Fruit fly (Drosophila melanogaster): Measurements from ENCODE around the gene CG18094.

CG18094 gene

DNA sequence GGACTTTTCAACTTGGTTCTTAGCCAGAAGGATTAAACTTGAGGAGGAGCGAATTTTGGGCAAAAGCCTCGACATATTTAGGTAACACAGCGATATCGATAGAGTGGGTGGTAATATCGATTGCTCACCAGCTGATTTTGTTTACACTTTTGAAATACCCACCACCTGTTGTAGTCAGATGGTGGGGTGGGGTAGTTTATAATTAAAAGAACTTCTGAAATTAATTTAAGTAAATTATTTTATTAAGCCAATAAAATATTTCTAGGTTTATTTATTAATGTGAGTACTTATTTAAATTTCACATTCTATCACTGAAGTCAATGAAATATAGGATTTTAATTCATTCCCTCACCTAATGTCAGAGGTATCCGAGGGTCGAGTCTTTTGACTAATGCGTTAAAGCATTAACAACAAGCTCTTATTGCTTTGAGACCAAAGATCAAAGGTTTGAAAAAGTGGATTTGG lies at the start of gene CG18094, which contains the start of gene CG10194 (continued):
- TF ChIP-seq ind (GFP tag; optimal IDR thresholded peaks at IDR 0.05) (peak; percentile 55), aop (GFP tag; IDR thresholded peaks at IDR 0.05) (no peak), CG12104 (GFP tag; optimal IDR thresholded peaks at IDR 0.05) (no peak), CG2875 (GFP tag; optimal IDR thresholded peaks at IDR 0.05) (no peak), ro (GFP tag; IDR thresholded peaks at IDR 0.05) (no peak), NK7.1 (GFP tag; optimal IDR thresholded peaks at IDR 0.05) (no peak), CG10431 (GFP tag; optimal IDR thresholded peaks at IDR 0.05) (no peak), sens (GFP tag) (peak; percentile 27), CG43689 (GFP tag; IDR thresholded peaks at IDR 0.05) (no peak), CG2129 (GFP tag; IDR thresholded peaks at IDR 0.05; ENCODE audit: partially characterized antibody) (no peak), Chrac-16 (GFP tag; optimal IDR thresholded peaks at IDR 0.05) (peak; percentile 36), pan (optimal IDR thresholded peaks at IDR 0.05) (no peak), pan (GFP tag; optimal IDR thresholded peaks at IDR 0.05 in 1 of 2, IDR thresholded peaks at IDR 0.05 in 1 of 2) (peak in 1 of 2 experiments; percentile 17), cato (GFP tag; optimal IDR thresholded peaks at IDR 0.05; ENCODE audit: borderline replicate concordance) (no peak), CG10267 (tag; optimal IDR thresholded peaks at IDR 0.05) (peak; percentile 32), hbn (GFP tag; IDR thresholded peaks at IDR 0.05; ENCODE audit: partially characterized antibody) (peak; percentile 52; the same call in 1 of the 2 replicates), CG31441 (GFP tag; IDR thresholded peaks at IDR 0.05) (no peak), tll (GFP tag; optimal IDR thresholded peaks at IDR 0.05) (no peak), slp2 (GFP tag; optimal IDR thresholded peaks at IDR 0.05) (no peak), gcm2 (GFP tag; optimal IDR thresholded peaks at IDR 0.05) (no peak), fu2 (GFP tag; optimal IDR thresholded peaks at IDR 0.05) (no peak), CG12219 (GFP tag; optimal IDR thresholded peaks at IDR 0.05) (no peak), jing (GFP tag; optimal IDR thresholded peaks at IDR 0.05) (no peak), da (GFP tag; optimal IDR thresholded peaks at IDR 0.05) (no peak), otp (GFP tag; IDR thresholded peaks at IDR 0.05) (no peak), Kr (GFP tag; optimal IDR thresholded peaks at IDR 0.05) (no peak), repo (GFP tag; optimal IDR thresholded peaks at IDR 0.05) (no peak), stc (GFP tag; IDR thresholded peaks at IDR 0.05) (peak; percentile 34; the same call in 1 of the 2 replicates), D19B (GFP tag; optimal IDR thresholded peaks at IDR 0.05) (peak; percentile 99), twi (tag; optimal IDR thresholded peaks at IDR 0.05) (no peak), CG18011 (GFP tag; optimal IDR thresholded peaks at IDR 0.05) (peak; percentile 71), fd3F (GFP tag; optimal IDR thresholded peaks at IDR 0.05) (no peak), hkb (optimal IDR thresholded peaks at IDR 0.05) (no peak), hkb (GFP tag; IDR thresholded peaks at IDR 0.05) (peak; percentile 19; the same call in 1 of the 2 replicates), CG9797 (GFP tag; optimal IDR thresholded peaks at IDR 0.05) (no peak), CG1233 (GFP tag; optimal IDR thresholded peaks at IDR 0.05) (no peak), Lhr (GFP tag; optimal IDR thresholded peaks at IDR 0.05) (no peak), Abd-B (GFP tag; optimal IDR thresholded peaks at IDR 0.05) (peak; percentile 18), chn (GFP tag; optimal IDR thresholded peaks at IDR 0.05) (peak; percentile 10), Doc2 (GFP tag; IDR thresholded peaks at IDR 0.05) (no peak), Spps (tag; optimal IDR thresholded peaks at IDR 0.05) (no peak), CG8388 (GFP tag; optimal IDR thresholded peaks at IDR 0.05) (peak; percentile 34), CG14860 (GFP tag; IDR thresholded peaks at IDR 0.05; ENCODE audit: partially characterized antibody) (peak; percentile 47; the same call in 1 of the 3 replicates), CG3065 (GFP tag; optimal IDR thresholded peaks at IDR 0.05) (no peak), YL-1 (GFP tag; optimal IDR thresholded peaks at IDR 0.05) (no peak), ftz-f1 (GFP tag; optimal IDR thresholded peaks at IDR 0.05) (no peak), Ptx1 (GFP tag; IDR thresholded peaks at IDR 0.05) (peak; percentile 41; the same call in 1 of the 2 replicates), CG13894 (tag; optimal IDR thresholded peaks at IDR 0.05) (no peak), CG2678 (tag; optimal IDR thresholded peaks at IDR 0.05) (no peak), Nf-YA (GFP tag; IDR thresholded peaks at IDR 0.05) (no peak), klu (GFP tag; IDR thresholded peaks at IDR 0.05) (no peak)
